Worm (Caenorhabditis elegans) whole organism, L4 larva: Measurements from ENCODE around the gene str-228.

Experiments used
- php-3 ChIP-seq: fragments of 200-800 bp; sonication (Bioruptor generic); IDR thresholded peaks from 2 replicates; pipeline ENCODE4 v1.3.6; 2022; ENCODE audit warnings: missing genetic modification reagents, missing genetic modification characterization, missing compliant biosample characterization
- zag-1 ChIP-seq: fragments of 150-350 bp; optimal IDR thresholded peaks from 2 replicates; lab custom pipeline; 2014; ENCODE audit warnings: missing biosample characterization, missing genetic modification characterization

DNA sequence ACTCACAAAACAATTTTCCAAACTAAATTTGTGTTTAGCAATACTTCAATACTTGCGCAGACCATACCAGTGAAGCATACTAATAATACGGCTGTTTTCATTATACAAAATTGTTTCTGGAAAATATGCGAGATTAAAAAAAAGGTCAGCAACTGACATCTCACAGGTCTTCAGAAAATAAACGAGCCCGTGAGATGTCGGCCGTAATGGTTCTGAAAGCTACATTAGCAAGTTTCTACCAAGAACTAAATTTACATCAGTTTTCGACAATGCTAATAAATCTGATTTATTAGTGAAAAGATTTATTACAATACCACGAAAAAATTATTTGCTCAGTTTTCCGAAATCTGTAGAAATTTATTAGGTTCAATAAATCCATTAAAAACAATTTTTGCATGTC is 32.5 kb upstream of the str-228 start, which contains the start of gene srbc-31:
- TF ChIP-seq zag-1 (no peak), php-3 (GFP tag; lab: Robert Waterston, UW) (no peak)
